Worm (Caenorhabditis elegans) whole organism, L4 larva: Measurements from ENCODE around the gene F59A6.13.

Experiments used
- ceh-82 ChIP-seq: sonication (generic microtip); optimal IDR thresholded peaks from 2 replicates; lab custom pipeline; 2017; ENCODE audit warnings: missing biosample characterization, missing genetic modification characterization
- fos-1 ChIP-seq: fragments of 150-350 bp; optimal IDR thresholded peaks from 2 replicates; lab custom pipeline; 2014; ENCODE audit warnings: missing biosample characterization, missing genetic modification characterization
- lin-39 ChIP-seq: fragments of 150-350 bp; optimal IDR thresholded peaks from 2 replicates; lab custom pipeline; 2014; ENCODE audit warnings: missing biosample characterization, missing genetic modification reagents, missing genetic modification characterization
- nhr-77 ChIP-seq: fragments of 150-350 bp; optimal IDR thresholded peaks from 2 replicates; lab custom pipeline; 2014; ENCODE audit warnings: missing biosample characterization, missing genetic modification characterization
- snpc-1.2 ChIP-seq: fragments of 200-800 bp; sonication (Bioruptor generic); IDR thresholded peaks from 2 replicates; pipeline ENCODE4 v1.3.6; 2022; ENCODE audit warnings: missing genetic modification reagents, missing genetic modification characterization, missing compliant biosample characterization

DNA sequence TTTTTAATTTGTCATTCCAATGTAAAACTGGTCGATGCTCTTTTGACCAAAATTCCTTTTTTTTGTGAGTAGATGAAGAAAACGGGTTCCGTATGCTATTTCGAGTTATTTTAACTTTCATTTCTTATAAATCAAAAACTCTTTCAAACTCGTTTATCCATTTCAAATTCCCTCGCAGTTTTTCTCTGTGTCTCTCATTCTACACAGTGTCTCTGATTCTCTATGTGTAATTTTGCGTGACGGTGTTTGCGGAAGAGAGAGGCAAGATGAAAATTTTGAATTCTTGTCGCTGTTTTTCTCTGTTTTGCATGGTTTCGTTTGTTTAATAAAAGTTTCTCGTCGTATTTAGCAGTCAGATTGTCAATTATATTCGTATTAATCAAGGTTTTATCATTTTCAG, 23.5 kb upstream of the F59A6.13 start, which contains the start of gene citk-2:
- TF ChIP-seq lin-39 (tag; lab: Kevin White, UChicago) (no peak), fos-1 (no peak), nhr-77 (tag; lab: Kevin White, UChicago) (no peak), snpc-1.2 (no peak), ceh-82 (tag; lab: Kevin White, UChicago) (no peak)
